Fruit fly (Drosophila melanogaster) whole organism, embryonic: ENCODE data around the gene CG15506.

ENCODE experiments used
- ATbp ChIP-seq: fragments of 200-800 bp; sonication (Bioruptor generic); optimal IDR thresholded peaks from 2 replicates; lab custom pipeline; 2017; ENCODE audit warnings: missing biosample characterization, mild to moderate bottlenecking, missing genetic modification characterization, missing genetic modification reagents
- CG10431 ChIP-seq: fragments of 200-800 bp; sonication (Bioruptor generic); optimal IDR thresholded peaks from 3 replicates; lab custom pipeline; 2018; ENCODE audit warnings: missing biosample characterization, mild to moderate bottlenecking, missing genetic modification characterization
- CG10462 ChIP-seq: fragments of 200-800 bp; sonication (Bioruptor generic); optimal IDR thresholded peaks from 2 replicates; lab custom pipeline; 2016; ENCODE audit warnings: missing biosample characterization, missing genetic modification characterization
- CG13775 ChIP-seq: fragments of 200-800 bp; sonication (Bioruptor generic); optimal IDR thresholded peaks from 3 replicates; lab custom pipeline; 2017; ENCODE audit warnings: missing biosample characterization, mild to moderate bottlenecking, missing genetic modification characterization
- CG15073 ChIP-seq: fragments of 200-800 bp; sonication (Bioruptor generic); optimal IDR thresholded peaks from 2 replicates; lab custom pipeline; 2016; ENCODE audit warnings: missing biosample characterization, missing genetic modification characterization
- CG15514 ChIP-seq: fragments of 200-800 bp; sonication (Bioruptor generic); optimal IDR thresholded peaks from 3 replicates; lab custom pipeline; 2017; ENCODE audit warnings: missing biosample characterization, missing genetic modification characterization, mild to moderate bottlenecking, moderate library complexity, missing genetic modification reagents
- CG16779 ChIP-seq: fragments of 200-800 bp; sonication (Bioruptor generic); IDR thresholded peaks from 2 replicates; pipeline ENCODE4 v1.3.6; 2022; ENCODE audit warnings: missing biosample characterization, missing genetic modification characterization
- CG16813 ChIP-seq: fragments of 200-800 bp; sonication (Bioruptor generic); IDR thresholded peaks from 3 replicates; pipeline ENCODE4 v1.3.6; 2022; ENCODE audit warnings: missing biosample characterization, missing genetic modification characterization; ENCODE audit not compliant: partially characterized antibody
- CG17359 ChIP-seq: fragments of 200-800 bp; sonication (Bioruptor generic); optimal IDR thresholded peaks from 3 replicates; lab custom pipeline; 2018; ENCODE audit warnings: missing biosample characterization, mild to moderate bottlenecking, missing genetic modification characterization, moderate library complexity
- CG30431 ChIP-seq: fragments of 200-800 bp; sonication (Bioruptor generic); optimal IDR thresholded peaks from 2 replicates; lab custom pipeline; 2017; ENCODE audit warnings: missing biosample characterization, missing genetic modification characterization
- CG31388 ChIP-seq: fragments of 200-800 bp; sonication (Bioruptor generic); optimal IDR thresholded peaks from 2 replicates; lab custom pipeline; 2016; ENCODE audit warnings: missing biosample characterization, missing genetic modification characterization
- CG3838 ChIP-seq: fragments of 200-800 bp; sonication (Bioruptor generic); optimal IDR thresholded peaks from 3 replicates; lab custom pipeline; 2016; ENCODE audit warnings: missing biosample characterization, missing genetic modification characterization
- CG3847 ChIP-seq: fragments of 200-800 bp; sonication (Bioruptor generic); IDR thresholded peaks from 2 replicates; pipeline ENCODE4 v1.3.6; 2022; ENCODE audit warnings: missing biosample characterization, missing genetic modification characterization
- CG5180 ChIP-seq: fragments of 200-800 bp; sonication (Bioruptor generic); optimal IDR thresholded peaks from 3 replicates; lab custom pipeline; 2017; ENCODE audit warnings: missing biosample characterization, missing genetic modification characterization, mild to moderate bottlenecking, moderate library complexity, missing genetic modification reagents
- CG6813 ChIP-seq: fragments of 200-800 bp; sonication (Bioruptor generic); optimal IDR thresholded peaks from 2 replicates; lab custom pipeline; 2017; ENCODE audit warnings: missing biosample characterization, missing genetic modification characterization, mild to moderate bottlenecking, moderate library complexity, missing genetic modification reagents
- CG9817 ChIP-seq: fragments of 200-800 bp; sonication (Bioruptor generic); optimal IDR thresholded peaks from 2 replicates; lab custom pipeline; 2018; ENCODE audit warnings: missing biosample characterization, mild to moderate bottlenecking, missing genetic modification characterization, moderate library complexity
- Eip74EF ChIP-seq, 2 experiments: fragments of 200-800 bp in 1 of 2; fragments of >200 bp in 1 of 2; sonication (Bioruptor generic) in 1 of 2; optimal IDR thresholded peaks; 2 replicates each; lab custom pipeline; 2017 to 2019; ENCODE audit warnings: missing biosample characterization in 2 of 2, missing genetic modification characterization in 2 of 2, mild to moderate bottlenecking in 1 of 2, moderate library complexity in 1 of 2
- Ets65A ChIP-seq: fragments of 200-800 bp; sonication (Bioruptor generic); peaks from one replicate; lab custom pipeline; 2016; ENCODE audit warnings: missing biosample characterization, missing genetic modification characterization
- Hey ChIP-seq: fragments of 200-800 bp; sonication (Bioruptor generic); optimal IDR thresholded peaks from 3 replicates; lab custom pipeline; 2018; ENCODE audit warnings: missing biosample characterization, mild to moderate bottlenecking, missing genetic modification characterization
- Hsf ChIP-seq: fragments of 200-800 bp; sonication (Bioruptor generic); optimal IDR thresholded peaks from 3 replicates; lab custom pipeline; 2016; ENCODE audit warnings: missing biosample characterization, missing genetic modification characterization
- Lpt ChIP-seq: fragments of >200 bp; optimal IDR thresholded peaks from 2 replicates; lab custom pipeline; 2018; ENCODE audit warnings: missing biosample characterization, missing genetic modification characterization
- Meics ChIP-seq: fragments of 200-800 bp; sonication (Bioruptor generic); optimal IDR thresholded peaks from 2 replicates; lab custom pipeline; 2017; ENCODE audit warnings: missing biosample characterization, mild to moderate bottlenecking, missing genetic modification characterization
- Opbp ChIP-seq: fragments of 200-800 bp; sonication (Bioruptor generic); IDR thresholded peaks from 3 replicates; pipeline ENCODE4 v1.3.6; 2022; ENCODE audit warnings: missing biosample characterization, missing genetic modification characterization; ENCODE audit not compliant: partially characterized antibody
- Tbp ChIP-seq: fragments of >200 bp; optimal IDR thresholded peaks from 2 replicates; lab custom pipeline; 2018; ENCODE audit warnings: missing biosample characterization, missing genetic modification characterization
- Xrp1 ChIP-seq: fragments of 200-800 bp; sonication (Bioruptor generic); IDR thresholded peaks from 2 replicates; pipeline ENCODE4 v1.3.6; 2022; ENCODE audit warnings: missing biosample characterization, missing genetic modification characterization
- abd-A ChIP-seq: fragments of 200-800 bp; sonication (Bioruptor generic); optimal IDR thresholded peaks from 3 replicates; lab custom pipeline; 2019; ENCODE audit warnings: missing biosample characterization, mild to moderate bottlenecking, missing genetic modification characterization, moderate library complexity
- ac ChIP-seq: fragments of 200-800 bp; sonication (Bioruptor generic); optimal IDR thresholded peaks from 3 replicates; lab custom pipeline; 2017; ENCODE audit warnings: missing biosample characterization, mild to moderate bottlenecking, missing genetic modification characterization
- cas ChIP-seq: fragments of 200-800 bp; sonication (Bioruptor generic); IDR thresholded peaks from 2 replicates; pipeline ENCODE4 v1.3.6; 2022; ENCODE audit warnings: missing biosample characterization, missing genetic modification characterization
- caup ChIP-seq: fragments of 200-800 bp; sonication (Bioruptor generic); optimal IDR thresholded peaks from 3 replicates; lab custom pipeline; 2017; ENCODE audit warnings: missing biosample characterization, mild to moderate bottlenecking, missing genetic modification characterization, moderate library complexity; ENCODE audit not compliant: severe bottlenecking
- cg ChIP-seq: fragments of 200-800 bp; sonication (Bioruptor generic); optimal IDR thresholded peaks from 3 replicates; lab custom pipeline; 2019; ENCODE audit warnings: missing biosample characterization, mild to moderate bottlenecking, missing genetic modification characterization, moderate library complexity
- croc ChIP-seq: fragments of 200-800 bp; sonication (Bioruptor generic); conservative IDR thresholded peaks from 3 replicates; pipeline ENCODE4 v1.3.6; 2022; ENCODE audit warnings: missing biosample characterization, missing genetic modification characterization
- crp ChIP-seq, 2 experiments: fragments of 200-800 bp; sonication (Bioruptor generic); optimal IDR thresholded peaks; 2 replicates in 1 of 2; 3 replicates in 1 of 2; lab custom pipeline; 2017; ENCODE audit warnings: missing biosample characterization in 2 of 2, missing genetic modification characterization in 2 of 2, mild to moderate bottlenecking in 1 of 2, moderate library complexity in 1 of 2
- dmrt99B ChIP-seq: fragments of 200-800 bp; sonication (Bioruptor generic); optimal IDR thresholded peaks from 2 replicates; lab custom pipeline; 2018; ENCODE audit warnings: missing biosample characterization, mild to moderate bottlenecking, missing genetic modification characterization, moderate library complexity
- gem ChIP-seq: fragments of 200-800 bp; sonication (Bioruptor generic); optimal IDR thresholded peaks from 2 replicates; lab custom pipeline; 2019; ENCODE audit warnings: missing biosample characterization, mild to moderate bottlenecking, missing genetic modification characterization, moderate library complexity
- gsb ChIP-seq: fragments of 200-800 bp; sonication (Bioruptor generic); IDR thresholded peaks from 2 replicates; pipeline ENCODE4 v1.3.6; 2022; ENCODE audit warnings: missing biosample characterization, missing genetic modification characterization
- ind ChIP-seq: fragments of 200-800 bp; sonication (Bioruptor generic); optimal IDR thresholded peaks from 3 replicates; lab custom pipeline; 2016; ENCODE audit warnings: missing biosample characterization, missing genetic modification characterization
- jing ChIP-seq: fragments of 200-800 bp; sonication (Bioruptor generic); optimal IDR thresholded peaks from 2 replicates; lab custom pipeline; 2018; ENCODE audit warnings: missing biosample characterization, mild to moderate bottlenecking, missing genetic modification characterization
- kah ChIP-seq: fragments of 200-800 bp; sonication (Bioruptor generic); optimal IDR thresholded peaks from 2 replicates; lab custom pipeline; 2018; ENCODE audit warnings: missing biosample characterization, mild to moderate bottlenecking, missing genetic modification characterization
- kni ChIP-seq: fragments of 200-800 bp; sonication (Bioruptor generic); optimal IDR thresholded peaks from 3 replicates; lab custom pipeline; 2017; ENCODE audit warnings: mild to moderate bottlenecking, missing biosample characterization, missing genetic modification reagents, missing genetic modification characterization
- mam ChIP-seq: fragments of 200-800 bp; sonication (Bioruptor generic); optimal IDR thresholded peaks from 3 replicates; lab custom pipeline; 2016; ENCODE audit warnings: missing biosample characterization, missing genetic modification characterization
- nau ChIP-seq: fragments of 200-800 bp; sonication (Bioruptor generic); optimal IDR thresholded peaks from 3 replicates; lab custom pipeline; 2017; ENCODE audit warnings: missing biosample characterization, mild to moderate bottlenecking, missing genetic modification characterization, missing genetic modification reagents
- pita ChIP-seq: fragments of 200-800 bp; sonication (Bioruptor generic); optimal IDR thresholded peaks from 2 replicates; lab custom pipeline; 2017; ENCODE audit warnings: missing biosample characterization, mild to moderate bottlenecking, missing genetic modification characterization
- pros ChIP-seq: fragments of 200-800 bp; sonication (Bioruptor generic); optimal IDR thresholded peaks from 3 replicates; lab custom pipeline; 2019; ENCODE audit warnings: missing biosample characterization, mild to moderate bottlenecking, missing genetic modification characterization, moderate library complexity
- pum ChIP-seq: fragments of 200-800 bp; sonication (Bioruptor generic); optimal IDR thresholded peaks from 2 replicates; lab custom pipeline; 2016; ENCODE audit warnings: missing biosample characterization, missing genetic modification characterization
- sim ChIP-seq: fragments of 200-800 bp; sonication (Bioruptor generic); IDR thresholded peaks from 2 replicates; pipeline ENCODE4 v1.3.6; 2022; ENCODE audit warnings: missing biosample characterization, missing genetic modification characterization
- slp2 ChIP-seq: fragments of 200-800 bp; sonication (Bioruptor generic); optimal IDR thresholded peaks from 2 replicates; lab custom pipeline; 2016; ENCODE audit warnings: missing biosample characterization, missing genetic modification characterization
- ssp ChIP-seq: fragments of 200-800 bp; sonication (Bioruptor generic); IDR thresholded peaks from 2 replicates; pipeline ENCODE4 v1.3.6; 2022; ENCODE audit warnings: missing biosample characterization, missing genetic modification characterization
- sug ChIP-seq: fragments of 200-800 bp; optimal IDR thresholded peaks from 2 replicates; lab custom pipeline; 2019; ENCODE audit warnings: missing biosample characterization, mild to moderate bottlenecking, missing genetic modification characterization, moderate library complexity
- tgo ChIP-seq: fragments of 200-800 bp; sonication (Bioruptor generic); IDR thresholded peaks from 3 replicates; pipeline ENCODE4 v1.3.6; 2022; ENCODE audit warnings: missing biosample characterization, missing genetic modification characterization
- toy ChIP-seq: fragments of 200-800 bp; sonication (Bioruptor generic); IDR thresholded peaks from 2 replicates; pipeline ENCODE4 v1.3.6; 2022; ENCODE audit warnings: missing biosample characterization, missing genetic modification characterization
- wor ChIP-seq: fragments of 200-800 bp; sonication (Bioruptor generic); IDR thresholded peaks from 2 replicates; pipeline ENCODE4 v1.3.6; 2022; ENCODE audit warnings: missing biosample characterization, missing genetic modification characterization

CG15506 gene

dm6 chr3R:29771645-29772089, 53.2 kb downstream of the CG15506 start:
- peak; percentile 92 for TF ChIP-seq abd-A (tag; lab: Kevin White, UChicago)
- no peak for TF ChIP-seq wor (GFP tag; lab: Robert Waterston, UW)
- TF ChIP-seq Opbp, result 0 out of 3 replicates have a peak, but pooled peaks have one; percentile 13
- peak; percentile 89 for TF ChIP-seq kah (GFP tag; lab: Kevin White, UChicago)
- TF ChIP-seq kni (GFP tag; lab: Kevin White, UChicago), result peak; percentile 76
- TF ChIP-seq sim, result 0 out of 2 replicates have a peak, but pooled peaks have one; percentile 12
- TF ChIP-seq crp (GFP tag; optimal IDR thresholded peaks at IDR 0.05; lab: Kevin White, UChicago), result no peak
- TF ChIP-seq CG15514 (GFP tag; lab: Kevin White, UChicago), result no peak
- no peak; the same call in 2 of the 3 replicates for TF ChIP-seq tgo (GFP tag; lab: Robert Waterston, UW)
- TF ChIP-seq ac (GFP tag; lab: Kevin White, UChicago), result no peak
- peak; percentile 85 for TF ChIP-seq CG3838 (GFP tag; lab: Kevin White, UChicago)
- no peak for TF ChIP-seq Hsf (GFP tag; lab: Kevin White, UChicago)
- no peak for TF ChIP-seq pum (GFP tag; lab: Kevin White, UChicago)
- peak; percentile 61 for TF ChIP-seq CG10431 (GFP tag; lab: Kevin White, UChicago)
- TF ChIP-seq CG3847 (GFP tag; lab: Robert Waterston, UW), result no peak
- no peak for TF ChIP-seq Eip74EF (GFP tag; optimal IDR thresholded peaks at IDR 0.05; lab: Kevin White, UChicago)
- TF ChIP-seq CG5180, result no peak
- no peak for TF ChIP-seq CG16813
- TF ChIP-seq CG13775, result no peak
- no peak for TF ChIP-seq caup (GFP tag; lab: Kevin White, UChicago)
- TF ChIP-seq CG9817 (tag; lab: Kevin White, UChicago), result no peak
- no peak for TF ChIP-seq ind (GFP tag; lab: Kevin White, UChicago)
- peak; percentile 77 for TF ChIP-seq cg (GFP tag; lab: Kevin White, UChicago)
- TF ChIP-seq pros (GFP tag; lab: Kevin White, UChicago), result peak; percentile 63
- TF ChIP-seq toy (GFP tag; lab: Robert Waterston, UW), result no peak
- no peak for TF ChIP-seq Xrp1
- no peak for TF ChIP-seq slp2 (GFP tag; lab: Kevin White, UChicago)
- TF ChIP-seq ssp, result no peak
- no peak for TF ChIP-seq Ets65A (GFP tag; lab: Kevin White, UChicago)
- TF ChIP-seq cas (GFP tag; lab: Robert Waterston, UW), result no peak
- peak; percentile 53 for TF ChIP-seq CG6813 (GFP tag; lab: Kevin White, UChicago)
- TF ChIP-seq mam (GFP tag; lab: Kevin White, UChicago), result no peak
- no peak for TF ChIP-seq gem (tag; lab: Kevin White, UChicago)
- TF ChIP-seq CG10462 (GFP tag; lab: Kevin White, UChicago), result no peak
- no peak for TF ChIP-seq dmrt99B (tag; lab: Kevin White, UChicago)
- no peak for TF ChIP-seq CG17359
- no peak for TF ChIP-seq croc (GFP tag; lab: Robert Waterston, UW)
- TF ChIP-seq CG16779 (GFP tag; lab: Robert Waterston, UW), result no peak
- no peak for TF ChIP-seq Tbp (GFP tag; lab: Kevin White, UChicago)
- no peak for TF ChIP-seq CG15073 (GFP tag; lab: Kevin White, UChicago)
- no peak for TF ChIP-seq nau
- no peak for TF ChIP-seq gsb (GFP tag; lab: Robert Waterston, UW)
- TF ChIP-seq sug (tag; lab: Kevin White, UChicago), result no peak
- TF ChIP-seq jing (GFP tag; lab: Kevin White, UChicago), result no peak
- no peak for TF ChIP-seq Lpt (GFP tag; lab: Kevin White, UChicago)
- no peak for TF ChIP-seq CG30431 (GFP tag; lab: Kevin White, UChicago)
- peak; percentile 16 for TF ChIP-seq Hey (tag; lab: Kevin White, UChicago)
- no peak for TF ChIP-seq CG31388 (GFP tag; lab: Kevin White, UChicago)
- TF ChIP-seq pita (GFP tag; lab: Kevin White, UChicago), result no peak
- no peak for TF ChIP-seq Meics (GFP tag; lab: Kevin White, UChicago)
- TF ChIP-seq ATbp (GFP tag; lab: Kevin White, UChicago), result peak; percentile 65
